Comparison of ENCODE assay signal across 7 worm cellular contexts in genomic region chrIII:13065694-13066093, ce11.
TF ChIP-seq lines count a peak whose summit lies in the region.

No protein-coding gene starts in this region.

TF ChIP-seq in whole organism, L1 larva, 84 proteins besides CTCF, POLR2A, EP300 and RAD21:
- TF ChIP-seq lin-14 (GFP tag; optimal IDR thresholded peaks at IDR 0.05; lab: Kevin White, UChicago) (peak; percentile 80), efl-1 (optimal IDR thresholded peaks at IDR 0.05; lab: Kevin White, UChicago) (no peak), efl-1 (GFP tag; optimal IDR thresholded peaks at IDR 0.05 in 1 of 2; lab: Kevin White, UChicago) (no peak), unc-98 (GFP tag; IDR thresholded peaks at IDR 0.05; lab: Robert Waterston, UW) (no peak), nhr-85 (tag; lab: Kevin White, UChicago) (peak; percentile 86), mep-1 (tag; optimal IDR thresholded peaks at IDR 0.05; lab: Kevin White, UChicago) (peak; percentile 16), tlp-1 (tag; optimal IDR thresholded peaks at IDR 0.05; lab: Kevin White, UChicago) (no peak), mdl-1 (tag; optimal IDR thresholded peaks at IDR 0.05; lab: Kevin White, UChicago) (peak in 1 of 2 experiments; percentile 6), ceh-63 (GFP tag; optimal IDR thresholded peaks at IDR 0.05; lab: Kevin White, UChicago) (peak; percentile 22), nhr-71 (tag; optimal IDR thresholded peaks at IDR 0.05; lab: Kevin White, UChicago) (peak; percentile 11)
TF ChIP-seq in whole organism, L1 larva: peak in this region for 6.

TF ChIP-seq in whole organism, L2 larva, 48 proteins besides CTCF, POLR2A, EP300 and RAD21:
- TF ChIP-seq F13H6.1 (tag; optimal IDR thresholded peaks at IDR 0.05; lab: Kevin White, UChicago) (no peak), lin-39 (tag; optimal IDR thresholded peaks at IDR 0.05; lab: Kevin White, UChicago) (no peak), unc-55 (GFP tag; optimal IDR thresholded peaks at IDR 0.05; lab: Kevin White, UChicago) (no peak), nhr-25 (tag; optimal IDR thresholded peaks at IDR 0.05; lab: Kevin White, UChicago) (peak; percentile 6), mdl-1 (tag; optimal IDR thresholded peaks at IDR 0.05; lab: Kevin White, UChicago) (peak in 1 of 2 experiments; percentile 38), ama-1 (optimal IDR thresholded peaks at IDR 0.05; lab: Kevin White, UChicago) (no peak), nhr-6 (tag; optimal IDR thresholded peaks at IDR 0.05; lab: Kevin White, UChicago) (no peak), nhr-237 (tag; optimal IDR thresholded peaks at IDR 0.05; lab: Kevin White, UChicago) (no peak), nhr-77 (tag; optimal IDR thresholded peaks at IDR 0.05; lab: Kevin White, UChicago) (no peak), nhr-129 (tag; optimal IDR thresholded peaks at IDR 0.05; lab: Kevin White, UChicago) (peak; percentile 25)

TF ChIP-seq in whole organism, L3 larva, 47 proteins besides CTCF, POLR2A, EP300 and RAD21:
- TF ChIP-seq ZK546.5 (tag; optimal IDR thresholded peaks at IDR 0.05; lab: Kevin White, UChicago) (no peak), eor-1 (tag; optimal IDR thresholded peaks at IDR 0.05; lab: Kevin White, UChicago) (no peak), nhr-25 (tag; optimal IDR thresholded peaks at IDR 0.05; lab: Kevin White, UChicago) (peak; percentile 17), mdl-1 (tag; optimal IDR thresholded peaks at IDR 0.05; lab: Kevin White, UChicago) (no peak), fos-1 (tag; optimal IDR thresholded peaks at IDR 0.05; lab: Kevin White, UChicago) (no peak), lsy-12 (tag; optimal IDR thresholded peaks at IDR 0.05; lab: Kevin White, UChicago) (peak; percentile 39), snpc-4 (tag; optimal IDR thresholded peaks at IDR 0.05; lab: Kevin White, UChicago) (no peak), zag-1 (tag; optimal IDR thresholded peaks at IDR 0.05; lab: Kevin White, UChicago) (no peak), lin-39 (tag; optimal IDR thresholded peaks at IDR 0.05; lab: Kevin White, UChicago) (no peak), lin-15B (tag; optimal IDR thresholded peaks at IDR 0.05; lab: Kevin White, UChicago) (no peak), mml-1 (tag; optimal IDR thresholded peaks at IDR 0.05; lab: Kevin White, UChicago) (no peak), ztf-11 (tag; optimal IDR thresholded peaks at IDR 0.05; lab: Kevin White, UChicago) (no peak), tbx-2 (tag; optimal IDR thresholded peaks at IDR 0.05; lab: Kevin White, UChicago) (no peak), unc-39 (tag; optimal IDR thresholded peaks at IDR 0.05; lab: Kevin White, UChicago) (no peak), aly-2 (tag; optimal IDR thresholded peaks at IDR 0.05; lab: Kevin White, UChicago) (no peak)
TF ChIP-seq in whole organism, L3 larva: peak in this region for 2.

TF ChIP-seq in whole organism, L4 larva, 104 proteins besides CTCF, POLR2A, EP300 and RAD21 (continues in another document):
- no peak for TF ChIP-seq gei-8 (GFP tag; optimal IDR thresholded peaks at IDR 0.05; lab: Kevin White, UChicago)
- TF ChIP-seq sdz-12 (GFP tag; optimal IDR thresholded peaks at IDR 0.05; lab: Kevin White, UChicago), result no peak
- TF ChIP-seq ZK546.5 (tag; optimal IDR thresholded peaks at IDR 0.05; lab: Kevin White, UChicago), result no peak
- no peak for TF ChIP-seq dmd-9 (GFP tag; IDR thresholded peaks at IDR 0.05; lab: Robert Waterston, UW)
- TF ChIP-seq vab-7 (GFP tag; IDR thresholded peaks at IDR 0.05; lab: Robert Waterston, UW), result no peak
- no peak for TF ChIP-seq ama-1 (optimal IDR thresholded peaks at IDR 0.05; lab: Kevin White, UChicago)
- peak; percentile 4 for TF ChIP-seq spr-3 (GFP tag; optimal IDR thresholded peaks at IDR 0.05; lab: Kevin White, UChicago)
- TF ChIP-seq nhr-41 (GFP tag; IDR thresholded peaks at IDR 0.05; lab: Robert Waterston, UW), result no peak
- TF ChIP-seq mxl-3 (GFP tag; optimal IDR thresholded peaks at IDR 0.05; lab: Kevin White, UChicago), result peak; percentile 43
- peak; percentile 47 for TF ChIP-seq hmg-1.1 (GFP tag; IDR thresholded peaks at IDR 0.05; lab: Robert Waterston, UW)
- 0 out of 2 replicates have a peak, but pooled peaks have one; percentile 17 for TF ChIP-seq dmd-6 (GFP tag; IDR thresholded peaks at IDR 0.05; lab: Robert Waterston, UW)
- TF ChIP-seq ceh-44 (GFP tag; IDR thresholded peaks at IDR 0.05; lab: Robert Waterston, UW), result no peak
- no peak for TF ChIP-seq zag-1 (tag; optimal IDR thresholded peaks at IDR 0.05; lab: Kevin White, UChicago)
- no peak for TF ChIP-seq nhr-111 (GFP tag; optimal IDR thresholded peaks at IDR 0.05; lab: Kevin White, UChicago)
- TF ChIP-seq daf-12 (tag; optimal IDR thresholded peaks at IDR 0.05; lab: Kevin White, UChicago), result no peak
- peak; percentile 34 for TF ChIP-seq hlh-11 (tag; optimal IDR thresholded peaks at IDR 0.05; lab: Kevin White, UChicago)

TF ChIP-seq in whole organism, early embryonic, 17 proteins besides CTCF, POLR2A, EP300 and RAD21:
- no peak for TF ChIP-seq aly-1 (tag; optimal IDR thresholded peaks at IDR 0.05; lab: Kevin White, UChicago)
- TF ChIP-seq sea-1 (GFP tag; conservative IDR thresholded peaks at IDR 0.05; lab: Robert Waterston, UW), result 0 out of 2 replicates have a peak, but pooled peaks have one; percentile 55
- TF ChIP-seq hmg-4 (GFP tag; optimal IDR thresholded peaks at IDR 0.05; lab: Kevin White, UChicago), result peak; percentile 66

TF ChIP-seq in whole organism, mixed stage, embryonic, 35 proteins besides CTCF, POLR2A, EP300 and RAD21 (continues in another document):
- TF ChIP-seq bed-3 (GFP tag; optimal IDR thresholded peaks at IDR 0.05; lab: Kevin White, UChicago) (no peak), pha-4 (tag; optimal IDR thresholded peaks at IDR 0.05; lab: Kevin White, UChicago) (no peak), lin-13 (tag; optimal IDR thresholded peaks at IDR 0.05; lab: Kevin White, UChicago) (peak; percentile 3), unc-62 (GFP tag; optimal IDR thresholded peaks at IDR 0.05; lab: Kevin White, UChicago) (no peak), unc-39 (tag; optimal IDR thresholded peaks at IDR 0.05; lab: Kevin White, UChicago) (no peak), unc-120 (tag; optimal IDR thresholded peaks at IDR 0.05; lab: Kevin White, UChicago; ENCODE audit: poor library complexity, severe bottlenecking) (no peak), mab-5 (tag; optimal IDR thresholded peaks at IDR 0.05; lab: Kevin White, UChicago) (no peak), flh-1 (GFP tag; optimal IDR thresholded peaks at IDR 0.05; lab: Kevin White, UChicago) (no peak), nhr-2 (tag; optimal IDR thresholded peaks at IDR 0.05; lab: Kevin White, UChicago) (peak; percentile 79), ces-1 (GFP tag; optimal IDR thresholded peaks at IDR 0.05; lab: Kevin White, UChicago) (no peak), tbx-8 (GFP tag; optimal IDR thresholded peaks at IDR 0.05; lab: Kevin White, UChicago) (no peak), M03D4.4 (tag; optimal IDR thresholded peaks at IDR 0.05; lab: Kevin White, UChicago) (peak; percentile 23), ceh-83 (GFP tag; optimal IDR thresholded peaks at IDR 0.05; lab: Kevin White, UChicago) (no peak), nhr-28 (tag; optimal IDR thresholded peaks at IDR 0.05; lab: Kevin White, UChicago) (no peak), ceh-43 (GFP tag; optimal IDR thresholded peaks at IDR 0.05; lab: Kevin White, UChicago) (no peak), ceh-39 (tag; optimal IDR thresholded peaks at IDR 0.05; lab: Kevin White, UChicago) (no peak), drap-1 (GFP tag; optimal IDR thresholded peaks at IDR 0.05; lab: Kevin White, UChicago) (peak; percentile 14), lsy-2 (tag; optimal IDR thresholded peaks at IDR 0.05; lab: Kevin White, UChicago) (no peak), mep-1 (tag; optimal IDR thresholded peaks at IDR 0.05; lab: Kevin White, UChicago) (no peak), ztf-11 (tag; optimal IDR thresholded peaks at IDR 0.05; lab: Kevin White, UChicago) (no peak), lin-32 (GFP tag; optimal IDR thresholded peaks at IDR 0.05; lab: Kevin White, UChicago) (peak; percentile 43), hlh-1 (tag; optimal IDR thresholded peaks at IDR 0.05; lab: Kevin White, UChicago) (peak; percentile 21), ham-2 (GFP tag; optimal IDR thresholded peaks at IDR 0.05; lab: Kevin White, UChicago) (no peak)

TF ChIP-seq in whole organism, young adult, 124 proteins besides CTCF, POLR2A, EP300 and RAD21:
- peak; percentile 63 for TF ChIP-seq atf-7 (tag; optimal IDR thresholded peaks at IDR 0.05; lab: Kevin White, UChicago)
- no peak for TF ChIP-seq T07F8.4 (tag; optimal IDR thresholded peaks at IDR 0.05; lab: Kevin White, UChicago)
